Fruit fly (Drosophila melanogaster) whole organism, larva: ENCODE results near the gene MED15.

Source experiments
- noc ChIP-seq: fragments of 200-800 bp; sonication (Bioruptor generic); optimal IDR thresholded peaks from 3 replicates; lab custom pipeline; 2019; ENCODE audit warnings: missing biosample characterization, mild to moderate bottlenecking, missing genetic modification characterization, moderate library complexity

The MED15 gene

DNA sequence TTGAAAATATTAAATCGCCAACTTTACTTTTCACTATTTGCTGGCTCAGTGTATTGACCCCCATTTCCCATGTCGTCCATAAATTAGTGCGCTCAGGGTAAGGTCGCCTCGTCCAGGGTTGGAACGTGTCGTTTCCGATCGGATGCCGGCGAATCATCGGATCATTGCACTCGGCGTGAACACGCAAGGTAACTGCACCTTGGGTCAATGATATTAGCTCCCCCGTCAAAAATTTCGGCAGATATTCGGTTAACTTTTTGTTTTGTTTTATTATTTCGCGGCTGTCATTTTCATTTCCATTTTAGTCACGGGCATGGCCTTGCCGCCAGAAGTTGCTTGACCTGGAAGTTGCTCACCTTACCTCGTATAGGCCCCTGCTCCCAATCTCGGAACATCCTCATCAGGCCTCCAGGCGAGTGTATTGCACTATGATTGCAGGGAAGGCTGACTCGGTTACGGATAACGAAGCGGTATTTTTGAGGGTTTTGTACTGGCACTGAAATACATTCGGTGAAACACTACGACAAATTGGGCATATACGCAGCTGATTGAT, 15.8 kb downstream of the MED15 start:
- TF ChIP-seq noc (tag; lab: Kevin White, UChicago): no peak

DNA sequence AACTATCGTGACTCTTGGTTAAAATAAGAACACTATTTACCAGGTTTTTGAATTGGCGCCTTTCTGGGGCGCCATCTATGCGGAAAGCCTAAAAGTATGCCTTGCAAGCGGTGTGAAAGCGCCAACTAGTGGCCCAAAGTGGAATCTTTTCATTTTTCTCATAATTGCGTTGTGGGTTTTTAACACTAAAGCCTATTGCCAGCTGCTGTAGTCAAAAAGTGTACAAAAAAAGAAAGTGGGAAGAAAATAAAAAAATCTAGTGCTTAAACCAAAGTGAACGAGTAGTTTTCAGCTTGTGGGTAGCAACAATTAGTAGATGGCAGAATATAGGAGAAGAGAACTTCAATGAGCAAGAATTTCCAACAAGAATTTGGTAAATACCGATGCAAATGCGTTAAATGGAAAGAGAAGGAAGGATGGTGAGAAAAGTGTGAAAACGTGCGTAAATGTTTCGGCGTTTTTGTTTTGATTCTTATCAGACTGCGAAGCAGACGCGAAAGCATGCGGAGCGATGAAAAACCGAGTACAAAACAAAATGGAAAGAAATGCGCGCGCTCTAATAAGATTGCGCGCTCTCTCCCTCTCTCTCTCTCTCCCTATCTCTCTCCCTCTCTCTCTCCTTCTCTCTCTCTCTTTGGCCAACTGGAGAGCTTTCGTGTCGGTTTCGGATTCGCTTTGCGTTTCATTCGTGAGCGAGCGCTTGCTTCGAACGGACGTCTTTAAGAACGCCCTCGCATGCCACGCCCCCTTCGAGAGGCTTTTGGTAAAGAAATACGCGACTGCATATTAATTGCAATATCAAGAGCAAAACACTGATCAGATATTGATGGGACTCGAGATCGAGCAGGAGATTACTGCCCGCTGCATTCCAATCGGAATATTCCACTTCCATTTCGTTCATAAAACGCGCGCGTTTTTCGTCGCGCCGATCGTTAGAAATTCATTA, 17.6 kb downstream of the MED15 start:
- peak; percentile 27 for TF ChIP-seq noc (tag; lab: Kevin White, UChicago)

DNA sequence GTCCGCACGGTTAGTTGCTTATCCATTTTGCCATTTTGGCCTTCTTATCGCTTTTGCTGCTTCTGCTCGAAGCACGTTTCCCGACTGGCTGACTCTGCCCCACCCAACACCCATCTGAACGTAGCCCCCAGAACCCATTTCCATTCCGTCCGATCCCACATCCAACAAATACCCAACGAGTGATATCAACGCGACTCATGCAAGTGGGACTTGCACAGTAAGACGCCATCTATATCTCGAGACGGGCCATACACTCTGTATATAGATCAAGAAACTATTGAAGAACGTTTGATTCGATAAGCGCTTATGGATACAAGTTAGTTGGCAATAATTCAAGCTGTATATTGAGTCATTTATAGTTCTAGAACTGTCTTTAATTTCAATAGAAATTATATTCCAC, 19.4 kb downstream of the MED15 start:
- no peak for TF ChIP-seq noc (tag; lab: Kevin White, UChicago)

- TF ChIP-seq noc (tag; lab: Kevin White, UChicago): no peak
Measured at dm6 chr2L:493274-493673, 20.5 kb downstream of the MED15 start.

DNA sequence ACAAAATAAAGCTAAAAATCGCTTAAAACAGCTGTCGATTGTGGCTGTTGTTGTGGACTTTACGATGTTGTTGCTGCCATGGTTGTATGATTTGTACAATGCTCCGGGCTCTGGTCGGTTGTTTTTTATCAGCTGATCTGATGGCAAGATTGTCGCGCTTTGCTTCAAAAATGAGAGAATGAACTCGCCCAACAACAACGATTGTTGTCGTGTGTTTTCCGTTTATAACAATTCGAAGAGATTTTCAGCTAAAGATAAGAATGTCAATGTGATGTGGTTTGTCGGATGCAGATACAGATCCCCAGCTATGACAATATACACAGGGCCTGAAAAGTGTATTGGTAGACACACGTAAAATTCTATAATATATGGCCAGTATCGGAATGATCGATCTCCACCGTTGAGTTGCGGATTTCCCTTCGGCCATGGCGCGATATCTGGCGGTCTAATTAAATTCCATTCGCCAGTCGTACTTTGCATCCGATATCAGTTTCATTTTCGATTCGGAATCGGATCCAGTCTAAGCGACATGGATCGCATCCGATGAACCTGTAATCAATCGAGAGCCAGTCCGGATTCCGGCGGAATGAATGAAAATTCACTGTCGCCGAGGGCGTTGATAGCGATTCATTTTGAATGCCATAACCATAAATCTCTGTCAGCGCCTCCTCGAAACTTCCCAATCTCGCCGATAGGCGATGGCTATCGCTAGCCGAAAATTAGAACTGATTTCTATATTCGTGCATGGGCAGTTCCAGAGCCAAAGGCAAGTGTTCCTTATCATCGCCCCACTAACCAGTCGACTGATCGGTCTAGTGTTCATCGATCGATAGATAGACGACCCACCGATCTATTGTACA, 22.8 kb downstream of the MED15 start:
- peak; percentile 55 for TF ChIP-seq noc (tag; lab: Kevin White, UChicago)

dm6 chr2L:496436-496835, 23.6 kb downstream of the MED15 start:
- TF ChIP-seq noc (tag; lab: Kevin White, UChicago): no peak

dm6 chr2L:496841-497240, 24.0 kb downstream of the MED15 start:
- no peak for TF ChIP-seq noc (tag; lab: Kevin White, UChicago)

DNA sequence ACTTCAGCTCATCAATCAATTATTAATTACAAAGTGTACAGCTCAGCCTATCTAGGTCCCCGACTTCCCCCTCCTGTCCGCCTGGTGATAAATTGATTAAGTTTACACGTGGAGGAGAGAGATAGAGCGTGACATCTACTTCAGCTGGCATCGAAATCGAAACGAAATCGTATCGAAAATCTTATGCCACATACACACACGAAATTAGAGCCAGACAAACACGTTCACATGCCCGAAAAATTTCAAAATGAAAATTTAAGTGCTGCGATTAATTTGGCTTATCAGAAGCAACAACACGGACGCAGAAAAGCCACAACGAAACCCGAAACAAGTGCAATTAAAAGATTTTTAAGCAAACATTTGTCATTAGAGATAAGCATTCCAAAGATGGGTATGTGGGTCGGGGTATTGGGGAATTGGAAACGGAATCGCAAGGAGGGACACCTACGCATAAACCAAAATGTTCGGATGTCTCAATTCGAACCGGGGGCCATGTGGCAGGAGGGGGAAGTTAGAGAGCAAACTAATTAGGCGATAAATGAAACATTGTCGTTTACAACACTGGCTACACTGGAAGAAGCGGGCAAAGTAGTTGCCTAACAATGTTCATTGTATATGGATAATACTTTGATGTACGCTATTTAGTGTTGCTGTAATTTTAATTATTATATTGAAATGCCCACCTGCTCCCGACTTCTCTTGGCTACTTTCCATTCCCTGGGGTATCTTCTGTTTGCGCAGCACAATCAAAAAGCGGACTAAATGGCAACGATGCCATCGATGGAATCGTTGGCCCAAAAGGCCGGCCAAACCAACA, 25.1 kb downstream of the MED15 start:
- peak; percentile 7 for TF ChIP-seq noc (tag; lab: Kevin White, UChicago)

dm6 chr2L:498474-498821, 25.6 kb downstream of the MED15 start:
- no peak for TF ChIP-seq noc (tag; lab: Kevin White, UChicago)

DNA sequence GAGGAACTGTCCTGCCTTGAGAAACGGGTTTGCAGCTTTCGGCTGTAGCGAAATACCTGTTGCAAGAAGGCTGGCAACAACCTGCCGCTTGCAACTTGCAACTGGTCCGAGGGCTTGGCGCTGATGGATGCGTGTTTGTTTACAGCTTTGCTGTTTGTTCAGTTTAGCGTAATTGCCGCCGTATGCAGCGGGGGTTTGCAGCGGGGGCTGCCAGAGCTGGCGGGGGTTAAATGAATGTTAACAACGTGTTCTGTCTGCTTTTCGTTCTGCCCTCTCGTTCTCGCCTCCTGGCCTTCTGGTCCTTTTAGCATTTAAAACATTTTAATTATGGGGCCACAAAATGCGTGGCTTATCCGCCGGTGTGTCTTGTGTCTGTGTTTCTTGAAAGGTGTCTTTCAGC, 27.1 kb downstream of the MED15 start:
- TF ChIP-seq noc (tag; lab: Kevin White, UChicago): no peak

- no peak for TF ChIP-seq noc (tag; lab: Kevin White, UChicago)
Measured at dm6 chr2L:501622-502021, 28.8 kb downstream of the MED15 start.

DNA sequence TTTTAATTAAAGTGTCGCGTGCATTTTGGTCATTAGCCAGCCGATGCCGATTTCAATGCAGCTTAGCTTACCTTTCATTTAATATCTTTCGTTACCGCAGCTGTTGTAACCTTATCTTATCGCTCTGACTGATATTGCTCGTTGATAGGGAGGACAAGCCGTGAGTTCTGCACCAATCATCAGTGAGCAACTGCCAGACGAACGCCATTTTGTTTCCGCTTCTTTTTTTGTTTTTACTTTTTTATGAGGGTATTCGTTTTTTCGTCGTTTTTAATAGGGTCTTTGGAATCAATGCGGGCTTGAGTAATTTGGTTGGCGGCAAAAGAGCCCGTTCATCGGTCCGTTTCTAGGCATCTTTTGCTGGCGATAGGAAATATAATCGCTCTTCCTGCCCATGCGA, 32.2 kb downstream of the MED15 start:
- TF ChIP-seq noc (tag; lab: Kevin White, UChicago): no peak

dm6 chr2L:506443-506842, 33.6 kb downstream of the MED15 start:
- TF ChIP-seq noc (tag; lab: Kevin White, UChicago): no peak

dm6 chr2L:507169-507568, 34.4 kb downstream of the MED15 start:
- no peak for TF ChIP-seq noc (tag; lab: Kevin White, UChicago)

dm6 chr2L:510534-511014, 37.8 kb downstream of the MED15 start:
- TF ChIP-seq noc (tag; lab: Kevin White, UChicago): no peak
